Worm (Caenorhabditis elegans): ENCODE data around the gene gcy-19.

DNA sequence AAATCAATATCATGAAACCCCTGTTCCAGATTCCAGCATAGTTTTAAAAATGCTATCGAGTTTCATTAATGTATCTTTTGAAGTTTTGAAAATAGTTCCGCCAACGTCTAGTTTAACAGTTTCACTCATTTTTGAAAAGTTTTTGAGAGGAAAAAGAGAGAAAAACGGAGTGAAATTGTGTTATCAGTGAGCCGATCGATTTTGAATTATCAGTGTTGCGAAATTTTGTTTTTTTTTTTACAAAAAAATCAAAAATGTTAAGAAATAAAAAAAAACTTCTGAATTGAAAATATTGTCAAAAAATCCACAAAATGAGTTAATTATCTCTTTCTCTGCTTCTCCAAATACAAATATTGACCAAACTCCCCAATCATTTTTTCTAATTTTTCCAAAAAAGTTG, 36.5 kb downstream of the gcy-19 start, which contains the start of gene ZC239.13:
- no peak for TF ChIP-seq ama-1 (optimal IDR thresholded peaks at IDR 0.05)
- no peak for TF ChIP-seq unc-62 (GFP tag; optimal IDR thresholded peaks at IDR 0.05)
- no peak for TF ChIP-seq ztf-11 (tag; optimal IDR thresholded peaks at IDR 0.05)
- no peak for TF ChIP-seq elt-3 (tag; optimal IDR thresholded peaks at IDR 0.05)
- TF ChIP-seq aly-2 (tag; optimal IDR thresholded peaks at IDR 0.05) = no peak
- TF ChIP-seq mdl-1 (tag; optimal IDR thresholded peaks at IDR 0.05) = no peak
- no peak for TF ChIP-seq unc-39 (tag; optimal IDR thresholded peaks at IDR 0.05)
- TF ChIP-seq lin-11 (tag; optimal IDR thresholded peaks at IDR 0.05) = no peak
- TF ChIP-seq nhr-11 (tag; optimal IDR thresholded peaks at IDR 0.05) = no peak
- TF ChIP-seq dmd-4 (tag; optimal IDR thresholded peaks at IDR 0.05) = no peak

Measured in whole organism, L2 larva.